Worm (Caenorhabditis elegans) whole organism, young adult: ENCODE measurements around the gene C25G4.2.

Source experiments
- B0019.2 ChIP-seq: fragments of 200-800 bp; sonication (Bioruptor generic); conservative IDR thresholded peaks from 2 replicates; pipeline ENCODE4 v1.3.6; 2022; ENCODE audit warnings: missing genetic modification reagents, missing genetic modification characterization, missing compliant biosample characterization
- C17E4.6 ChIP-seq: fragments of 200-800 bp; sonication (Bioruptor generic); IDR thresholded peaks from 2 replicates; pipeline ENCODE4 v1.3.6; 2022; ENCODE audit warnings: missing genetic modification reagents, missing genetic modification characterization, missing compliant biosample characterization
- F37B4.10 ChIP-seq: fragments of 200-800 bp; sonication (Bioruptor generic); IDR thresholded peaks from 2 replicates; pipeline ENCODE4 v1.3.6; 2022; ENCODE audit warnings: missing genetic modification characterization, missing compliant biosample characterization
- F55B11.4 ChIP-seq: sonication (generic microtip); optimal IDR thresholded peaks from 2 replicates; lab custom pipeline; 2016; ENCODE audit warnings: missing compliant biosample characterization, missing genetic modification characterization, borderline replicate concordance; ENCODE audit not compliant: insufficient read depth
- K11D2.4 ChIP-seq: fragments of 200-800 bp; sonication (Bioruptor generic); IDR thresholded peaks from 2 replicates; pipeline ENCODE4 v1.3.6; 2022; ENCODE audit warnings: missing genetic modification reagents, missing genetic modification characterization, missing compliant biosample characterization
- K12H6.12 ChIP-seq: fragments of 200-800 bp; sonication (Bioruptor generic); optimal IDR thresholded peaks from 2 replicates; lab custom pipeline; 2018; ENCODE audit warnings: mild to moderate bottlenecking, missing genetic modification characterization, missing compliant biosample characterization
- Y79H2A.3 ChIP-seq: fragments of 200-800 bp; sonication (Bioruptor generic); conservative IDR thresholded peaks from 2 replicates; pipeline ENCODE4 v1.3.6; 2022; ENCODE audit warnings: missing genetic modification reagents, missing genetic modification characterization, missing compliant biosample characterization
- aptf-3 ChIP-seq: fragments of 200-800 bp; sonication (Bioruptor generic); IDR thresholded peaks from 2 replicates; pipeline ENCODE4 v1.3.6; 2022; ENCODE audit warnings: missing genetic modification characterization, missing compliant biosample characterization
- atf-7 ChIP-seq: sonication (generic microtip); optimal IDR thresholded peaks from 2 replicates; lab custom pipeline; 2017; ENCODE audit warnings: mild to moderate bottlenecking, missing genetic modification characterization, missing compliant biosample characterization
- attf-5 ChIP-seq: fragments of 200-800 bp; sonication (Bioruptor generic); optimal IDR thresholded peaks from 2 replicates; lab custom pipeline; 2018; ENCODE audit warnings: mild to moderate bottlenecking, missing genetic modification characterization, missing compliant biosample characterization
- ceh-100 ChIP-seq: fragments of 200-800 bp; sonication (Bioruptor generic); IDR thresholded peaks from 2 replicates; pipeline ENCODE4 v1.3.6; 2022; ENCODE audit warnings: missing genetic modification reagents, missing genetic modification characterization, missing compliant biosample characterization
- ceh-27 ChIP-seq: fragments of 200-800 bp; sonication (Bioruptor generic); optimal IDR thresholded peaks from 2 replicates; lab custom pipeline; 2018; ENCODE audit warnings: mild to moderate bottlenecking, missing genetic modification characterization, moderate library complexity, missing compliant biosample characterization
- ceh-58 ChIP-seq: fragments of 200-800 bp; sonication (Bioruptor generic); IDR thresholded peaks from 2 replicates; pipeline ENCODE4 v1.3.6; 2022; ENCODE audit warnings: missing genetic modification characterization, missing compliant biosample characterization
- egl-18 ChIP-seq: fragments of 200-800 bp; sonication (Bioruptor generic); IDR thresholded peaks from 2 replicates; pipeline ENCODE4 v1.3.6; 2022; ENCODE audit warnings: missing genetic modification reagents, missing genetic modification characterization, missing compliant biosample characterization
- ets-4 ChIP-seq: fragments of 200-800 bp; sonication (Bioruptor generic); optimal IDR thresholded peaks from 2 replicates; lab custom pipeline; 2018; ENCODE audit warnings: mild to moderate bottlenecking, missing genetic modification characterization, missing compliant biosample characterization
- gei-17 ChIP-seq: fragments of 200-800 bp; sonication (Bioruptor generic); optimal IDR thresholded peaks from 2 replicates; lab custom pipeline; 2018; ENCODE audit warnings: mild to moderate bottlenecking, missing genetic modification characterization, missing compliant biosample characterization
- hsf-1 ChIP-seq: fragments of 200-800 bp; sonication (Bioruptor generic); IDR thresholded peaks from 2 replicates; pipeline ENCODE4 v1.3.6; 2022; ENCODE audit warnings: missing genetic modification reagents, missing genetic modification characterization, missing compliant biosample characterization
- lin-35 ChIP-seq, 3 experiments: fragments of 150-350 bp in 2 of 3; sonication (generic microtip) in 1 of 3; optimal IDR thresholded peaks; 2 replicates each; lab custom pipeline; 2014 to 2018; ENCODE audit warnings: missing biosample characterization in 3 of 3, missing genetic modification characterization in 3 of 3, missing genetic modification reagents in 3 of 3
- lin-40 ChIP-seq: sonication (generic microtip); optimal IDR thresholded peaks from 2 replicates; lab custom pipeline; 2016; ENCODE audit warnings: missing genetic modification characterization, mild to moderate bottlenecking, missing compliant biosample characterization, missing genotype, missing genetic modification reagents
- madf-3 ChIP-seq: fragments of 200-800 bp; sonication (Bioruptor generic); IDR thresholded peaks from 2 replicates; pipeline ENCODE4 v1.3.6; 2022; ENCODE audit warnings: missing genetic modification reagents, missing genetic modification characterization, missing compliant biosample characterization
- mcd-1 ChIP-seq: fragments of 200-800 bp; sonication (Bioruptor generic); IDR thresholded peaks from 2 replicates; pipeline ENCODE4 v1.3.6; 2022; ENCODE audit warnings: missing genetic modification reagents, missing genetic modification characterization, missing compliant biosample characterization
- mxl-1 ChIP-seq: sonication (generic microtip); optimal IDR thresholded peaks from 2 replicates; lab custom pipeline; 2016; ENCODE audit warnings: missing genetic modification characterization, missing compliant biosample characterization
- nfya-1 ChIP-seq: sonication (generic microtip); optimal IDR thresholded peaks from 2 replicates; lab custom pipeline; 2017; ENCODE audit warnings: antibody characterized with exemption, missing compliant biosample characterization, missing genetic modification characterization, borderline replicate concordance; ENCODE audit not compliant: insufficient read depth
- nfya-2 ChIP-seq: fragments of 200-800 bp; sonication (Bioruptor generic); IDR thresholded peaks from 2 replicates; pipeline ENCODE4 v1.3.6; 2022; ENCODE audit warnings: missing genetic modification reagents, missing genetic modification characterization, missing compliant biosample characterization
- nfyb-1 ChIP-seq: fragments of 200-800 bp; sonication (Bioruptor generic); IDR thresholded peaks from 2 replicates; pipeline ENCODE4 v1.3.6; 2022; ENCODE audit warnings: missing genetic modification reagents, missing genetic modification characterization, missing compliant biosample characterization
- nhr-80 ChIP-seq: sonication (generic microtip); optimal IDR thresholded peaks from 2 replicates; lab custom pipeline; 2016; ENCODE audit warnings: missing genetic modification characterization, missing compliant biosample characterization
- rec-8 ChIP-seq, 2 experiments: sonication (generic microtip); optimal IDR thresholded peaks; 2 replicates each; lab custom pipeline; 2016; ENCODE audit warnings: mild to moderate bottlenecking in 2 of 2, missing genetic modification characterization in 2 of 2, missing genetic modification reagents in 2 of 2, missing genotype in 2 of 2, missing biosample characterization in 1 of 2, missing compliant biosample characterization in 1 of 2, moderate library complexity in 1 of 2
- repo-1 ChIP-seq: sonication (generic microtip); optimal IDR thresholded peaks from 2 replicates; lab custom pipeline; 2017; ENCODE audit warnings: mild to moderate bottlenecking, missing genetic modification characterization, missing compliant biosample characterization
- snpc-1.3 ChIP-seq: sonication (generic microtip); optimal IDR thresholded peaks from 2 replicates; lab custom pipeline; 2017; ENCODE audit warnings: missing genetic modification characterization, mild to moderate bottlenecking, missing compliant biosample characterization, antibody characterized with exemption, moderate library complexity, missing genotype, missing genetic modification reagents; ENCODE audit not compliant: insufficient read depth
- snpc-3.4 ChIP-seq: sonication (generic microtip); optimal IDR thresholded peaks from 2 replicates; lab custom pipeline; 2017; ENCODE audit warnings: missing genetic modification characterization, mild to moderate bottlenecking, missing compliant biosample characterization, antibody characterized with exemption, moderate library complexity, missing genotype, missing genetic modification reagents
- snpc-4 ChIP-seq, 5 experiments: fragments of 150-350 bp in 1 of 5; sonication (generic microtip) in 4 of 5; optimal IDR thresholded peaks; 2 replicates each; lab custom pipeline; 2014 to 2018; ENCODE audit warnings: missing genetic modification characterization in 5 of 5, missing biosample characterization in 3 of 5, antibody characterized with exemption in 2 of 5, mild to moderate bottlenecking in 2 of 5, missing compliant biosample characterization in 2 of 5, missing genotype in 2 of 5, moderate library complexity in 2 of 5, missing genetic modification reagents in 1 of 5
- sptf-2 ChIP-seq: fragments of 200-800 bp; sonication (Bioruptor generic); optimal IDR thresholded peaks from 2 replicates; lab custom pipeline; 2018; ENCODE audit warnings: mild to moderate bottlenecking, missing genetic modification characterization, missing compliant biosample characterization
- xnd-1 ChIP-seq: sonication (generic microtip); optimal IDR thresholded peaks from 2 replicates; lab custom pipeline; 2016; ENCODE audit warnings: missing genotype, missing genetic modification reagents, missing genetic modification characterization, missing compliant biosample characterization
- ztf-25 ChIP-seq: fragments of 200-800 bp; sonication (Bioruptor generic); IDR thresholded peaks from 2 replicates; pipeline ENCODE4 v1.3.6; 2022; ENCODE audit warnings: missing genetic modification reagents, missing genetic modification characterization, missing compliant biosample characterization
- ztf-28 ChIP-seq: fragments of 200-800 bp; sonication (Bioruptor generic); IDR thresholded peaks from 2 replicates; pipeline ENCODE4 v1.3.6; 2022; ENCODE audit warnings: missing genetic modification reagents, missing genetic modification characterization, missing compliant biosample characterization
- ztf-3 ChIP-seq: fragments of 200-800 bp; sonication (Bioruptor generic); optimal IDR thresholded peaks from 2 replicates; lab custom pipeline; 2018; ENCODE audit warnings: mild to moderate bottlenecking, missing genetic modification characterization, missing compliant biosample characterization

The C25G4.2 gene

ce11 chrIV:12427687-12428284 is 16.0 kb downstream of the C25G4.2 start (continued):
- TF ChIP-seq mcd-1 = no peak
- TF ChIP-seq snpc-3.4 = no peak
- TF ChIP-seq ets-4 (GFP tag; lab: Kevin White, UChicago) = no peak
- no peak for TF ChIP-seq F37B4.10

- TF ChIP-seq gei-17 = no peak
- no peak for TF ChIP-seq hsf-1 (GFP tag; lab: Robert Waterston, UW)
- no peak for TF ChIP-seq K11D2.4 (GFP tag; lab: Robert Waterston, UW)
- no peak for TF ChIP-seq ceh-58
- TF ChIP-seq nfya-2 (GFP tag; lab: Robert Waterston, UW) = no peak
- TF ChIP-seq F55B11.4 (tag; lab: Kevin White, UChicago) = no peak
- TF ChIP-seq nfyb-1 = no peak
- no peak for TF ChIP-seq Y79H2A.3 (GFP tag; lab: Robert Waterston, UW)
- no peak for TF ChIP-seq snpc-1.3 (tag; lab: Kevin White, UChicago)
- no peak for TF ChIP-seq atf-7 (tag; lab: Kevin White, UChicago)
- TF ChIP-seq sptf-2 (GFP tag; lab: Kevin White, UChicago) = no peak
- TF ChIP-seq madf-3 (GFP tag; lab: Robert Waterston, UW) = no peak
- no peak for TF ChIP-seq aptf-3 (GFP tag; lab: Robert Waterston, UW)
- TF ChIP-seq repo-1 = no peak
- no peak for TF ChIP-seq ceh-100 (GFP tag; lab: Robert Waterston, UW)
- TF ChIP-seq ztf-28 = no peak
- no peak for TF ChIP-seq lin-40
- no peak for TF ChIP-seq rec-8 (tag; optimal IDR thresholded peaks at IDR 0.05; lab: Kevin White, UChicago)
These were observed 18.2 kb downstream of the C25G4.2 start for ce11 chrIV:12425595-12425994.

ce11 chrIV:12420455-12420854 is 23.4 kb downstream of the C25G4.2 start, which contains the start of gene ugt-65:
TSS of gene ugt-65 (plus strand) at chrIV:12420683.
- TF ChIP-seq C17E4.6 (GFP tag; lab: Robert Waterston, UW) (no peak), nhr-80 (peak; percentile 61)
- TF ChIP-seq, all 124 proteins: peak for 1

ce11 chrIV:12419291-12419690 is 24.5 kb downstream of the C25G4.2 start:
- TF ChIP-seq snpc-3.4 (no peak), nfya-1 (tag; lab: Kevin White, UChicago) (no peak), mxl-1 (tag; lab: Kevin White, UChicago) (no peak), ztf-25 (no peak), Y79H2A.3 (GFP tag; lab: Robert Waterston, UW) (no peak), sptf-2 (GFP tag; lab: Kevin White, UChicago) (no peak), B0019.2 (no peak), egl-18 (no peak), ceh-27 (no peak), xnd-1 (tag; lab: Kevin White, UChicago) (no peak), snpc-4 (GFP tag; optimal IDR thresholded peaks at IDR 0.05; lab: Kevin White, UChicago) (no peak), snpc-4 (tag; optimal IDR thresholded peaks at IDR 0.05; lab: Kevin White, UChicago) (no peak), lin-35 (GFP tag; optimal IDR thresholded peaks at IDR 0.05; lab: Kevin White, UChicago) (no peak), hsf-1 (GFP tag; lab: Robert Waterston, UW) (no peak), K12H6.12 (tag; lab: Kevin White, UChicago) (no peak), attf-5 (no peak), ztf-28 (no peak), ztf-3 (GFP tag; lab: Kevin White, UChicago) (no peak)
- TF ChIP-seq, all 124 proteins: peak for 0
